Worm (Caenorhabditis elegans): ENCODE measurements around the gene F54B8.4.

ce11 chrV:15841095-15841494 lies 24.9 kb downstream of the F54B8.4 start, which contains the start of gene srh-149:
- no peak for TF ChIP-seq unc-62 (GFP tag; optimal IDR thresholded peaks at IDR 0.05 in 1 of 2)
- TF ChIP-seq unc-62 (tag; optimal IDR thresholded peaks at IDR 0.05), result no peak
- TF ChIP-seq mep-1 (tag; optimal IDR thresholded peaks at IDR 0.05), result no peak
- TF ChIP-seq lin-15B (tag; optimal IDR thresholded peaks at IDR 0.05), result no peak
- TF ChIP-seq aly-2 (tag; optimal IDR thresholded peaks at IDR 0.05), result no peak
- no peak for TF ChIP-seq nhr-237 (tag; optimal IDR thresholded peaks at IDR 0.05)
- no peak for TF ChIP-seq lin-13 (GFP tag; optimal IDR thresholded peaks at IDR 0.05)
- TF ChIP-seq aha-1 (tag), result peak; percentile 51
- TF ChIP-seq ceh-82 (tag; optimal IDR thresholded peaks at IDR 0.05), result no peak
- TF ChIP-seq Y5F2A.4 (GFP tag; optimal IDR thresholded peaks at IDR 0.05), result no peak
- no peak for TF ChIP-seq daf-8 (GFP tag; IDR thresholded peaks at IDR 0.05)
- TF ChIP-seq skn-1 (tag; optimal IDR thresholded peaks at IDR 0.05), result no peak
- TF ChIP-seq nhr-11 (tag; optimal IDR thresholded peaks at IDR 0.05), result no peak

Measured in whole organism, L4 larva.